Fruit fly (Drosophila melanogaster) whole organism, embryonic: ENCODE data around the gene CG33654.

Experiments used
- Atf3 ChIP-seq: fragments of 200-800 bp; sonication (Bioruptor generic); optimal IDR thresholded peaks from 3 replicates; lab custom pipeline; 2016; ENCODE audit warnings: missing biosample characterization, missing genetic modification characterization
- B-H1 ChIP-seq: fragments of 200-800 bp; sonication (Bioruptor generic); IDR thresholded peaks from 3 replicates; pipeline ENCODE4 v1.3.6; 2022; ENCODE audit warnings: missing biosample characterization, missing genetic modification characterization
- CG10267 ChIP-seq: fragments of 200-800 bp; sonication (Bioruptor generic); optimal IDR thresholded peaks from 2 replicates; lab custom pipeline; 2018; ENCODE audit warnings: missing biosample characterization, mild to moderate bottlenecking, missing genetic modification characterization, moderate library complexity
- CG10366 ChIP-seq: fragments of 200-800 bp; sonication (Bioruptor generic); IDR thresholded peaks from 2 replicates; pipeline ENCODE4 v1.3.6; 2022; ENCODE audit warnings: missing biosample characterization, missing genetic modification characterization
- CG11398 ChIP-seq: fragments of 200-800 bp; sonication (Bioruptor generic); optimal IDR thresholded peaks from 2 replicates; lab custom pipeline; 2016; ENCODE audit warnings: missing biosample characterization, missing genetic modification characterization
- CG17186 ChIP-seq: fragments of 200-800 bp; sonication (Bioruptor generic); optimal IDR thresholded peaks from 3 replicates; lab custom pipeline; 2017; ENCODE audit warnings: missing biosample characterization, missing genetic modification reagents, missing genetic modification characterization
- CG30020 ChIP-seq: fragments of 200-800 bp; optimal IDR thresholded peaks from 2 replicates; lab custom pipeline; 2019; ENCODE audit warnings: missing biosample characterization, mild to moderate bottlenecking, missing genetic modification characterization, moderate library complexity
- CG30431 ChIP-seq: fragments of 200-800 bp; sonication (Bioruptor generic); optimal IDR thresholded peaks from 2 replicates; lab custom pipeline; 2017; ENCODE audit warnings: missing biosample characterization, missing genetic modification characterization
- CG3065 ChIP-seq: fragments of 200-800 bp; sonication (Bioruptor generic); optimal IDR thresholded peaks from 2 replicates; lab custom pipeline; 2016; ENCODE audit warnings: missing biosample characterization, missing genetic modification characterization
- CG3281 ChIP-seq: fragments of 200-800 bp; sonication (Bioruptor generic); optimal IDR thresholded peaks from 3 replicates; lab custom pipeline; 2017; ENCODE audit warnings: missing biosample characterization, mild to moderate bottlenecking, missing genetic modification characterization
- CG3407 ChIP-seq: fragments of 200-800 bp; sonication (Bioruptor generic); optimal IDR thresholded peaks from 2 replicates; lab custom pipeline; 2018; ENCODE audit warnings: missing biosample characterization, mild to moderate bottlenecking, missing genetic modification characterization
- CG3838 ChIP-seq: fragments of 200-800 bp; sonication (Bioruptor generic); optimal IDR thresholded peaks from 3 replicates; lab custom pipeline; 2016; ENCODE audit warnings: missing biosample characterization, missing genetic modification characterization
- CG3847 ChIP-seq: fragments of 200-800 bp; sonication (Bioruptor generic); IDR thresholded peaks from 2 replicates; pipeline ENCODE4 v1.3.6; 2022; ENCODE audit warnings: missing biosample characterization, missing genetic modification characterization
- CG6854 ChIP-seq: fragments of 200-800 bp; sonication (Bioruptor generic); optimal IDR thresholded peaks from 3 replicates; lab custom pipeline; 2017; ENCODE audit warnings: missing biosample characterization, mild to moderate bottlenecking, missing genetic modification characterization
- CG7987 ChIP-seq: fragments of 200-800 bp; sonication (Bioruptor generic); optimal IDR thresholded peaks from 2 replicates; lab custom pipeline; 2018; ENCODE audit warnings: missing biosample characterization, mild to moderate bottlenecking, missing genetic modification characterization, moderate library complexity
- CG8388 ChIP-seq: fragments of 200-800 bp; sonication (Bioruptor generic); optimal IDR thresholded peaks from 2 replicates; lab custom pipeline; 2019; ENCODE audit warnings: missing biosample characterization, mild to moderate bottlenecking, missing genetic modification characterization, moderate library complexity
- CG8478 ChIP-seq: fragments of >200 bp; optimal IDR thresholded peaks from 2 replicates; lab custom pipeline; 2018
- Dp ChIP-seq: fragments of 200-800 bp; sonication (Bioruptor generic); optimal IDR thresholded peaks from 2 replicates; lab custom pipeline; 2018; ENCODE audit warnings: missing biosample characterization, mild to moderate bottlenecking, missing genetic modification characterization, moderate library complexity
- Dref ChIP-seq: fragments of 200-800 bp; sonication (Bioruptor generic); IDR thresholded peaks from 2 replicates; pipeline ENCODE4 v1.3.6; 2022; ENCODE audit warnings: missing biosample characterization, missing genetic modification characterization
- ERR ChIP-seq: fragments of 200-800 bp; sonication (Bioruptor generic); optimal IDR thresholded peaks from 2 replicates; lab custom pipeline; 2016; ENCODE audit warnings: missing biosample characterization, missing genetic modification characterization
- GATAe ChIP-seq: fragments of 200-800 bp; sonication (Bioruptor generic); conservative IDR thresholded peaks from 2 replicates; pipeline ENCODE4 v1.3.6; 2022; ENCODE audit warnings: missing biosample characterization, missing genetic modification characterization
- H2.0 ChIP-seq: fragments of 200-800 bp; sonication (Bioruptor generic); IDR thresholded peaks from 2 replicates; pipeline ENCODE4 v1.3.6; 2022; ENCODE audit warnings: missing biosample characterization, missing genetic modification characterization
- HHEX ChIP-seq: fragments of 200-800 bp; sonication (Bioruptor generic); optimal IDR thresholded peaks from 3 replicates; lab custom pipeline; 2017; ENCODE audit warnings: missing biosample characterization, mild to moderate bottlenecking, missing genetic modification characterization, missing genetic modification reagents
- HLHmδ ChIP-seq: fragments of 200-800 bp; sonication (Bioruptor generic); optimal IDR thresholded peaks from 2 replicates; lab custom pipeline; 2018; ENCODE audit warnings: missing biosample characterization, mild to moderate bottlenecking, missing genetic modification characterization, moderate library complexity
- Hr78 ChIP-seq, 2 experiments: fragments of 200-800 bp in 1 of 2; fragments of >200 bp in 1 of 2; sonication (Bioruptor generic) in 1 of 2; optimal IDR thresholded peaks; 2 replicates each; lab custom pipeline; 2017 to 2019; ENCODE audit warnings: missing biosample characterization in 2 of 2, missing genetic modification characterization in 2 of 2, mild to moderate bottlenecking in 1 of 2, moderate library complexity in 1 of 2
- Lpt ChIP-seq: fragments of >200 bp; optimal IDR thresholded peaks from 2 replicates; lab custom pipeline; 2018; ENCODE audit warnings: missing biosample characterization, missing genetic modification characterization
- Poxn ChIP-seq: fragments of 200-800 bp; sonication (Bioruptor generic); IDR thresholded peaks from 2 replicates; pipeline ENCODE4 v1.3.6; 2022; ENCODE audit warnings: missing biosample characterization, missing genetic modification characterization
- Ptx1 ChIP-seq: fragments of 200-800 bp; sonication (Bioruptor generic); IDR thresholded peaks from 2 replicates; pipeline ENCODE4 v1.3.6; 2022; ENCODE audit warnings: missing biosample characterization, missing genetic modification characterization
- Stat92E ChIP-seq, 3 experiments: fragments of >200 bp in 2 of 3; fragments of 200-800 bp in 1 of 3; sonication (Bioruptor generic) in 1 of 3; optimal IDR thresholded peaks; 2 replicates each; lab custom pipeline; 2017 to 2019; ENCODE audit warnings: missing biosample characterization in 3 of 3, missing genetic modification characterization in 3 of 3, mild to moderate bottlenecking in 1 of 3, moderate library complexity in 1 of 3
- al ChIP-seq: fragments of 200-800 bp; sonication (Bioruptor generic); IDR thresholded peaks from 2 replicates; pipeline ENCODE4 v1.3.6; 2022; ENCODE audit warnings: missing biosample characterization, missing genetic modification characterization
- az2 ChIP-seq: fragments of 200-800 bp; sonication (Bioruptor generic); optimal IDR thresholded peaks from 3 replicates; lab custom pipeline; 2016; ENCODE audit warnings: missing biosample characterization, missing genetic modification characterization
- btn ChIP-seq: fragments of 200-800 bp; sonication (Bioruptor generic); optimal IDR thresholded peaks from 2 replicates; lab custom pipeline; 2016; ENCODE audit warnings: missing biosample characterization, missing genetic modification characterization
- chn ChIP-seq: fragments of 200-800 bp; sonication (Bioruptor generic); optimal IDR thresholded peaks from 2 replicates; lab custom pipeline; 2016; ENCODE audit warnings: missing biosample characterization, missing genetic modification characterization
- corto ChIP-seq: fragments of 200-800 bp; sonication (Bioruptor generic); optimal IDR thresholded peaks from 2 replicates; lab custom pipeline; 2016; ENCODE audit warnings: missing biosample characterization, mild to moderate bottlenecking, missing genetic modification characterization, moderate library complexity
- eve ChIP-seq, 2 experiments: fragments of >200 bp; optimal IDR thresholded peaks; 2 replicates each; lab custom pipeline; 2017; ENCODE audit warnings: missing biosample characterization in 2 of 2, missing genetic modification characterization in 2 of 2
- exex ChIP-seq: fragments of 200-800 bp; sonication (Bioruptor generic); optimal IDR thresholded peaks from 4 replicates; lab custom pipeline; 2018; ENCODE audit warnings: missing biosample characterization, mild to moderate bottlenecking, missing genetic modification characterization, moderate library complexity
- fd3F ChIP-seq: fragments of 200-800 bp; sonication (Bioruptor generic); optimal IDR thresholded peaks from 2 replicates; lab custom pipeline; 2018; ENCODE audit warnings: missing biosample characterization, mild to moderate bottlenecking, missing genetic modification characterization, moderate library complexity
- fd64A ChIP-seq: fragments of 200-800 bp; sonication (Bioruptor generic); optimal IDR thresholded peaks from 3 replicates; lab custom pipeline; 2018; ENCODE audit warnings: missing biosample characterization, mild to moderate bottlenecking, missing genetic modification characterization
- ftz-f1 ChIP-seq: fragments of 200-800 bp; sonication (Bioruptor generic); optimal IDR thresholded peaks from 2 replicates; lab custom pipeline; 2016; ENCODE audit warnings: missing biosample characterization, missing genetic modification characterization
- h ChIP-seq: fragments of >200 bp; optimal IDR thresholded peaks from 2 replicates; lab custom pipeline; 2017
- lab ChIP-seq: fragments of 200-800 bp; sonication (Bioruptor generic); optimal IDR thresholded peaks from 3 replicates; lab custom pipeline; 2017; ENCODE audit warnings: missing biosample characterization, missing genetic modification characterization, mild to moderate bottlenecking, moderate library complexity, missing genetic modification reagents
- lbe ChIP-seq: fragments of 200-800 bp; sonication (Bioruptor generic); optimal IDR thresholded peaks from 2 replicates; lab custom pipeline; 2016; ENCODE audit warnings: missing biosample characterization, mild to moderate bottlenecking, missing genetic modification characterization
- lilli ChIP-seq: fragments of 200-800 bp; sonication (Bioruptor generic); optimal IDR thresholded peaks from 3 replicates; lab custom pipeline; 2016; ENCODE audit warnings: missing biosample characterization, missing genetic modification characterization
- nerfin-1 ChIP-seq: fragments of 200-800 bp; sonication (Bioruptor generic); optimal IDR thresholded peaks from 3 replicates; lab custom pipeline; 2019; ENCODE audit warnings: missing biosample characterization, mild to moderate bottlenecking, missing genetic modification characterization, moderate library complexity
- p53 ChIP-seq: fragments of 200-800 bp; sonication (Bioruptor generic); optimal IDR thresholded peaks from 2 replicates; lab custom pipeline; 2016; ENCODE audit warnings: missing biosample characterization, missing genetic modification characterization
- rib ChIP-seq: fragments of 200-800 bp; sonication (Bioruptor generic); IDR thresholded peaks from 2 replicates; pipeline ENCODE4 v1.3.6; 2022; ENCODE audit warnings: missing biosample characterization, missing genetic modification characterization
- ro ChIP-seq: fragments of 200-800 bp; sonication (Bioruptor generic); IDR thresholded peaks from 2 replicates; pipeline ENCODE4 v1.3.6; 2022; ENCODE audit warnings: missing biosample characterization, missing genetic modification characterization
- sens-2 ChIP-seq: fragments of 200-800 bp; sonication (Bioruptor generic); IDR thresholded peaks from 2 replicates; pipeline ENCODE4 v1.3.6; 2022; ENCODE audit warnings: missing biosample characterization, missing genetic modification characterization
- slbo ChIP-seq: fragments of 200-800 bp; sonication (Bioruptor generic); IDR thresholded peaks from 2 replicates; pipeline ENCODE4 v1.3.6; 2022; ENCODE audit warnings: missing biosample characterization, missing genetic modification characterization
- so ChIP-seq: fragments of 200-800 bp; sonication (Bioruptor generic); IDR thresholded peaks from 3 replicates; pipeline ENCODE4 v1.3.6; 2022; ENCODE audit warnings: missing biosample characterization, missing genetic modification characterization
- trh ChIP-seq: fragments of 200-800 bp; sonication (Bioruptor generic); optimal IDR thresholded peaks from 2 replicates; lab custom pipeline; 2016; ENCODE audit warnings: missing biosample characterization, missing genetic modification characterization

CG33654 gene

dm6 chr3R:9559413-9560014, 23.5 kb downstream of the CG33654 start, which contains the start of the genes AP-1mu and MBD-like (continued):
- TF ChIP-seq CG3407 (GFP tag; lab: Kevin White, UChicago) (no peak), CG30020 (tag; lab: Kevin White, UChicago) (peak; percentile 59), so (GFP tag; lab: Robert Waterston, UW) (no peak), CG10366 (GFP tag; lab: Robert Waterston, UW) (peak; percentile 35; the same call in 1 of the 2 replicates), az2 (peak; percentile 60), Dref (GFP tag; lab: Robert Waterston, UW) (0 out of 2 replicates have a peak, but pooled peaks have one; percentile 37), Hr78 (GFP tag; optimal IDR thresholded peaks at IDR 0.05; lab: Kevin White, UChicago) (no peak), trh (GFP tag; lab: Kevin White, UChicago) (no peak), eve (GFP tag; optimal IDR thresholded peaks at IDR 0.05; lab: Kevin White, UChicago) (no peak), lab (GFP tag; lab: Kevin White, UChicago) (peak; percentile 61), Ptx1 (peak; percentile 83), slbo (peak; percentile 80), lilli (peak; percentile 85), fd3F (GFP tag; lab: Kevin White, UChicago) (peak; percentile 39), CG3847 (peak; percentile 88), h (lab: Kevin White, UChicago) (no peak), CG17186 (GFP tag; lab: Kevin White, UChicago) (peak; percentile 77), B-H1 (GFP tag; lab: Robert Waterston, UW) (peak; percentile 47; the same call in 2 of the 3 replicates), sens-2 (no peak), Atf3 (peak; percentile 65), CG10267 (tag; lab: Kevin White, UChicago) (peak; percentile 97), chn (GFP tag; lab: Kevin White, UChicago) (peak; percentile 77), rib (GFP tag; lab: Robert Waterston, UW) (peak; percentile 45; the same call in 1 of the 2 replicates), CG6854 (GFP tag; lab: Kevin White, UChicago) (no peak), corto (GFP tag; lab: Kevin White, UChicago) (no peak), Lpt (no peak), H2.0 (GFP tag; lab: Robert Waterston, UW) (peak; percentile 47; the same call in 1 of the 2 replicates), al (peak; percentile 55), Poxn (GFP tag; lab: Robert Waterston, UW) (no peak), nerfin-1 (tag; lab: Kevin White, UChicago) (peak; percentile 62), CG11398 (peak; percentile 34), Stat92E (GFP tag; optimal IDR thresholded peaks at IDR 0.05; lab: Kevin White, UChicago) (no peak), CG3281 (GFP tag; lab: Kevin White, UChicago) (peak; percentile 47), Dp (GFP tag; lab: Kevin White, UChicago) (peak; percentile 28), fd64A (GFP tag; lab: Kevin White, UChicago) (no peak), p53 (peak; percentile 2), lbe (GFP tag; lab: Kevin White, UChicago) (peak; percentile 60), GATAe (GFP tag; lab: Robert Waterston, UW) (peak; percentile 45; the same call in 1 of the 2 replicates), ERR (GFP tag; lab: Kevin White, UChicago) (no peak), btn (GFP tag; lab: Kevin White, UChicago) (no peak), CG8388 (GFP tag; lab: Kevin White, UChicago) (peak; percentile 27), ftz-f1 (GFP tag; lab: Kevin White, UChicago) (no peak), CG8478 (lab: Kevin White, UChicago) (no peak), CG30431 (GFP tag; lab: Kevin White, UChicago) (peak; percentile 31), CG7987 (peak; percentile 4), CG3065 (no peak), exex (tag; lab: Kevin White, UChicago) (no peak), ro (no peak), HHEX (GFP tag; lab: Kevin White, UChicago) (peak; percentile 45), CG3838 (GFP tag; lab: Kevin White, UChicago) (no peak), HLHmδ (GFP tag; lab: Kevin White, UChicago) (no peak)
